Worm (Caenorhabditis elegans) whole organism, L4 larva: ENCODE data around the gene rcat-1.

Experiments used
- ceh-44 ChIP-seq: fragments of 200-800 bp; sonication (Bioruptor generic); IDR thresholded peaks from 2 replicates; pipeline ENCODE4 v1.3.6; 2022; ENCODE audit warnings: missing genetic modification reagents, missing genetic modification characterization, missing compliant biosample characterization
- fkh-10 ChIP-seq: fragments of 150-350 bp; optimal IDR thresholded peaks from 2 replicates; lab custom pipeline; 2014; ENCODE audit warnings: missing biosample characterization, missing genetic modification reagents, missing genetic modification characterization
- lin-15B ChIP-seq: fragments of 150-350 bp; sonication (generic microtip); optimal IDR thresholded peaks from 3 replicates; lab custom pipeline; 2014; ENCODE audit warnings: missing biosample characterization, missing genetic modification characterization
- mxl-3 ChIP-seq: fragments of 200-800 bp; sonication (Bioruptor generic); optimal IDR thresholded peaks from 2 replicates; lab custom pipeline; 2018; ENCODE audit warnings: mild to moderate bottlenecking, missing genetic modification characterization, missing compliant biosample characterization
- nhr-77 ChIP-seq: fragments of 150-350 bp; optimal IDR thresholded peaks from 2 replicates; lab custom pipeline; 2014; ENCODE audit warnings: missing biosample characterization, missing genetic modification characterization
- pqm-1 ChIP-seq: sonication (generic microtip); optimal IDR thresholded peaks from 2 replicates; lab custom pipeline; 2017; ENCODE audit warnings: missing biosample characterization, missing genetic modification characterization
- set-16 ChIP-seq: fragments of 200-800 bp; sonication (Bioruptor generic); IDR thresholded peaks from 2 replicates; pipeline ENCODE4 v1.3.6; 2022; ENCODE audit warnings: missing genetic modification reagents, missing genetic modification characterization, missing compliant biosample characterization
- unc-62 ChIP-seq, 3 experiments: fragments of 150-350 bp in 1 of 3; sonication (generic microtip); optimal IDR thresholded peaks in 2 of 3; peaks in 1 of 3; 1 replicate in 1 of 3; 2 replicates in 2 of 3; lab custom pipeline; 2014 to 2017; ENCODE audit warnings: missing biosample characterization in 3 of 3, missing genetic modification characterization in 3 of 3, missing genetic modification reagents in 3 of 3, missing genotype in 1 of 3
- ztf-11 ChIP-seq: fragments of 150-350 bp; optimal IDR thresholded peaks from 2 replicates; lab custom pipeline; 2014; ENCODE audit warnings: missing biosample characterization, missing genetic modification characterization

DNA sequence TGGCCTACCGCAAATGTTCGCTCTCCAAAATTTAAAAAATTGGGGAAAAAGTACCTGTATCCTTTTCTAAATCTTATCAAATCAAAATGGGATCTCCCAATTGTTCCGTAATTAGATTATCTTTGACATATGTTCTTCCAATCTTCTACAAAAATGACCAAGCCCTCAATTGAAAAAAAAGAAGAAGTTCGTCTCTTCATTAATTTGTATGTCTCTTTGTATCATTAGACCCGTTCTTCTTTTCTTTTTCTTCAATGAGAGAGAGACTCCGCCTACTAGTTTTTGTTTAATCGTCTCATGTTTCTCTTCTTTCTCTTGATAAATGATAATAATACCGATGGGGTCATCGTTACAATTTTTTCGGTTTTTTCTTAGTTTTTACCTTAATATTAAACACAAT is 48.0 kb upstream of the rcat-1 start:
- no peak for TF ChIP-seq pqm-1
- TF ChIP-seq ceh-44 (GFP tag; lab: Robert Waterston, UW) = no peak
- TF ChIP-seq lin-15B (tag; lab: Kevin White, UChicago) = no peak
- no peak for TF ChIP-seq nhr-77 (tag; lab: Kevin White, UChicago)
- TF ChIP-seq fkh-10 = no peak
- TF ChIP-seq unc-62 (GFP tag; optimal IDR thresholded peaks at IDR 0.05 in 1 of 2; lab: Kevin White, UChicago) = peak in 1 of 2 experiments; percentile 67
- no peak for TF ChIP-seq unc-62 (tag; optimal IDR thresholded peaks at IDR 0.05; lab: Kevin White, UChicago)
- no peak for TF ChIP-seq ztf-11
- TF ChIP-seq set-16 (GFP tag; lab: Robert Waterston, UW) = no peak
- no peak for TF ChIP-seq mxl-3 (GFP tag; lab: Kevin White, UChicago)
